Worm (Caenorhabditis elegans) whole organism, young adult: ENCODE data around the gene cyp-25A2.

Source experiments
- B0261.1 ChIP-seq: sonication (generic microtip); optimal IDR thresholded peaks from 2 replicates; lab custom pipeline; 2016; ENCODE audit warnings: mild to moderate bottlenecking, missing genetic modification characterization, moderate library complexity, missing compliant biosample characterization
- B0336.3 ChIP-seq: fragments of 200-800 bp; sonication (Bioruptor generic); IDR thresholded peaks from 2 replicates; pipeline ENCODE4 v1.3.6; 2022; ENCODE audit warnings: missing genetic modification characterization, missing compliant biosample characterization
- C17E4.6 ChIP-seq: fragments of 200-800 bp; sonication (Bioruptor generic); IDR thresholded peaks from 2 replicates; pipeline ENCODE4 v1.3.6; 2022; ENCODE audit warnings: missing genetic modification reagents, missing genetic modification characterization, missing compliant biosample characterization
- D2030.7 ChIP-seq: fragments of 200-800 bp; sonication (Bioruptor generic); IDR thresholded peaks from 2 replicates; pipeline ENCODE4 v1.3.6; 2022; ENCODE audit warnings: missing genetic modification reagents, missing genetic modification characterization, missing compliant biosample characterization
- F10E7.11 ChIP-seq: sonication (generic microtip); optimal IDR thresholded peaks from 2 replicates; lab custom pipeline; 2017; ENCODE audit warnings: mild to moderate bottlenecking, missing genetic modification characterization, moderate library complexity, missing compliant biosample characterization
- F23B12.7 ChIP-seq: sonication (generic microtip); optimal IDR thresholded peaks from 2 replicates; lab custom pipeline; 2017; ENCODE audit warnings: missing genetic modification characterization, mild to moderate bottlenecking, missing compliant biosample characterization, antibody characterized with exemption, moderate library complexity; ENCODE audit not compliant: insufficient read depth
- F49E8.2 ChIP-seq: sonication (generic microtip); optimal IDR thresholded peaks from 3 replicates; lab custom pipeline; 2017; ENCODE audit warnings: missing genetic modification characterization, mild to moderate bottlenecking, missing compliant biosample characterization, antibody characterized with exemption, moderate library complexity; ENCODE audit not compliant: insufficient read depth
- F57C9.4 ChIP-seq: sonication (generic microtip); optimal IDR thresholded peaks from 2 replicates; lab custom pipeline; 2017; ENCODE audit warnings: mild to moderate bottlenecking, missing genetic modification characterization, missing compliant biosample characterization
- K12H6.12 ChIP-seq: fragments of 200-800 bp; sonication (Bioruptor generic); optimal IDR thresholded peaks from 2 replicates; lab custom pipeline; 2018; ENCODE audit warnings: mild to moderate bottlenecking, missing genetic modification characterization, missing compliant biosample characterization
- Y53F4B.3 ChIP-seq: fragments of 200-800 bp; sonication (Bioruptor generic); IDR thresholded peaks from 2 replicates; pipeline ENCODE4 v1.3.6; 2022; ENCODE audit warnings: missing genetic modification reagents, missing genetic modification characterization, missing compliant biosample characterization
- Y79H2A.3 ChIP-seq: fragments of 200-800 bp; sonication (Bioruptor generic); conservative IDR thresholded peaks from 2 replicates; pipeline ENCODE4 v1.3.6; 2022; ENCODE audit warnings: missing genetic modification reagents, missing genetic modification characterization, missing compliant biosample characterization
- ZK185.1 ChIP-seq: sonication (generic microtip); optimal IDR thresholded peaks from 2 replicates; lab custom pipeline; 2016; ENCODE audit warnings: mild to moderate bottlenecking, missing genetic modification characterization, missing compliant biosample characterization; ENCODE audit not compliant: poor library complexity, severe bottlenecking
- ama-1 ChIP-seq, 3 experiments: fragments of 150-350 bp in 1 of 3; sonication (generic microtip) in 2 of 3; optimal IDR thresholded peaks; 2 replicates each; lab custom pipeline; 2014 to 2018; ENCODE audit warnings: missing biosample characterization in 2 of 3, missing genetic modification characterization in 2 of 3, missing genetic modification reagents in 2 of 3
- attf-5 ChIP-seq: fragments of 200-800 bp; sonication (Bioruptor generic); optimal IDR thresholded peaks from 2 replicates; lab custom pipeline; 2018; ENCODE audit warnings: mild to moderate bottlenecking, missing genetic modification characterization, missing compliant biosample characterization
- cebp-1 ChIP-seq, 2 experiments: fragments of 200-800 bp in 1 of 2; sonication (Bioruptor generic) in 1 of 2; sonication (generic microtip) in 1 of 2; IDR thresholded peaks in 1 of 2; optimal IDR thresholded peaks in 1 of 2; 2 replicates each; pipeline versions ENCODE4 v1.3.6 to Lab custom; 2017 to 2022; ENCODE audit warnings: missing compliant biosample characterization in 2 of 2, missing genetic modification characterization in 2 of 2, mild to moderate bottlenecking in 1 of 2, missing genetic modification reagents in 1 of 2, moderate library complexity in 1 of 2
- ceh-100 ChIP-seq: fragments of 200-800 bp; sonication (Bioruptor generic); IDR thresholded peaks from 2 replicates; pipeline ENCODE4 v1.3.6; 2022; ENCODE audit warnings: missing genetic modification reagents, missing genetic modification characterization, missing compliant biosample characterization
- ceh-27 ChIP-seq: fragments of 200-800 bp; sonication (Bioruptor generic); optimal IDR thresholded peaks from 2 replicates; lab custom pipeline; 2018; ENCODE audit warnings: mild to moderate bottlenecking, missing genetic modification characterization, moderate library complexity, missing compliant biosample characterization
- ceh-40 ChIP-seq: fragments of 200-800 bp; sonication (Bioruptor generic); IDR thresholded peaks from 2 replicates; pipeline ENCODE4 v1.3.6; 2022; ENCODE audit warnings: missing genetic modification characterization, missing compliant biosample characterization
- dpl-1 ChIP-seq: fragments of 150-350 bp; optimal IDR thresholded peaks from 2 replicates; lab custom pipeline; 2014; ENCODE audit warnings: missing biosample characterization, missing genetic modification reagents, missing genetic modification characterization
- egl-44 ChIP-seq: fragments of 200-800 bp; sonication (Bioruptor generic); IDR thresholded peaks from 2 replicates; pipeline ENCODE4 v1.3.6; 2022; ENCODE audit warnings: missing genetic modification reagents, missing genetic modification characterization, missing compliant biosample characterization
- ekl-4 ChIP-seq: fragments of 200-800 bp; sonication (Bioruptor generic); IDR thresholded peaks from 2 replicates; pipeline ENCODE4 v1.3.6; 2022; ENCODE audit warnings: missing genetic modification reagents, missing genetic modification characterization, missing compliant biosample characterization
- ets-4 ChIP-seq: fragments of 200-800 bp; sonication (Bioruptor generic); optimal IDR thresholded peaks from 2 replicates; lab custom pipeline; 2018; ENCODE audit warnings: mild to moderate bottlenecking, missing genetic modification characterization, missing compliant biosample characterization
- hlh-12 ChIP-seq: sonication (generic microtip); optimal IDR thresholded peaks from 2 replicates; lab custom pipeline; 2016; ENCODE audit warnings: missing genetic modification characterization, missing compliant biosample characterization
- hlh-26 ChIP-seq: fragments of 200-800 bp; sonication (Bioruptor generic); conservative IDR thresholded peaks from 2 replicates; pipeline ENCODE4 v1.3.6; 2022; ENCODE audit warnings: missing genetic modification reagents, missing genetic modification characterization, missing compliant biosample characterization
- hmg-1.2 ChIP-seq: fragments of 200-800 bp; sonication (Bioruptor generic); IDR thresholded peaks from 2 replicates; pipeline ENCODE4 v1.3.6; 2022; ENCODE audit warnings: missing genetic modification reagents, missing genetic modification characterization, missing compliant biosample characterization
- lag-1 ChIP-seq: fragments of 200-800 bp; sonication (Bioruptor generic); IDR thresholded peaks from 2 replicates; pipeline ENCODE4 v1.3.6; 2022; ENCODE audit warnings: missing genetic modification reagents, missing genetic modification characterization, missing compliant biosample characterization
- let-526 ChIP-seq: fragments of 200-800 bp; sonication (Bioruptor generic); IDR thresholded peaks from 2 replicates; pipeline ENCODE4 v1.3.6; 2022; ENCODE audit warnings: missing genetic modification reagents, missing genetic modification characterization, missing compliant biosample characterization
- let-607 ChIP-seq, 2 experiments: fragments of 200-800 bp in 1 of 2; sonication (Bioruptor generic) in 1 of 2; sonication (generic microtip) in 1 of 2; optimal IDR thresholded peaks; 2 replicates each; lab custom pipeline; 2016 to 2018; ENCODE audit warnings: mild to moderate bottlenecking in 2 of 2, missing compliant biosample characterization in 2 of 2, missing genetic modification characterization in 2 of 2, moderate library complexity in 2 of 2, missing genotype in 1 of 2
- lin-26 ChIP-seq: fragments of 200-800 bp; sonication (Bioruptor generic); IDR thresholded peaks from 2 replicates; pipeline ENCODE4 v1.3.6; 2022; ENCODE audit warnings: missing genetic modification reagents, missing genetic modification characterization, missing compliant biosample characterization
- lir-1 ChIP-seq: fragments of 200-800 bp; sonication (Bioruptor generic); conservative IDR thresholded peaks from 2 replicates; pipeline ENCODE4 v1.3.6; 2022; ENCODE audit warnings: missing genetic modification reagents, missing genetic modification characterization, missing compliant biosample characterization
- lsl-1 ChIP-seq: fragments of 200-800 bp; sonication (Bioruptor generic); optimal IDR thresholded peaks from 2 replicates; lab custom pipeline; 2018; ENCODE audit warnings: mild to moderate bottlenecking, missing genetic modification characterization, moderate library complexity, missing compliant biosample characterization
- lsy-27 ChIP-seq: sonication (generic microtip); optimal IDR thresholded peaks from 2 replicates; lab custom pipeline; 2017; ENCODE audit warnings: missing genetic modification characterization, mild to moderate bottlenecking, missing compliant biosample characterization, antibody characterized with exemption, missing genotype, borderline replicate concordance; ENCODE audit not compliant: insufficient read depth
- madf-6 ChIP-seq: fragments of 200-800 bp; sonication (Bioruptor generic); IDR thresholded peaks from 2 replicates; pipeline ENCODE4 v1.3.6; 2022; ENCODE audit warnings: missing genetic modification reagents, missing genetic modification characterization, missing compliant biosample characterization
- madf-8 ChIP-seq: fragments of 200-800 bp; sonication (Bioruptor generic); conservative IDR thresholded peaks from 2 replicates; pipeline ENCODE4 v1.3.6; 2022; ENCODE audit warnings: missing genetic modification reagents, missing genetic modification characterization, missing compliant biosample characterization
- nhr-90 ChIP-seq: sonication (generic microtip); optimal IDR thresholded peaks from 2 replicates; lab custom pipeline; 2016; ENCODE audit warnings: missing genotype, mild to moderate bottlenecking, missing genetic modification characterization, missing compliant biosample characterization
- pha-4 ChIP-seq: fragments of 150-350 bp; sonication (generic microtip); optimal IDR thresholded peaks from 2 replicates; lab custom pipeline; 2014; ENCODE audit warnings: missing biosample characterization, missing genetic modification reagents, missing genetic modification characterization
- rcor-1 ChIP-seq: fragments of 200-800 bp; sonication (Bioruptor generic); IDR thresholded peaks from 2 replicates; pipeline ENCODE4 v1.3.6; 2022; ENCODE audit warnings: missing genetic modification reagents, missing genetic modification characterization, missing compliant biosample characterization
- rec-8 ChIP-seq, 2 experiments: sonication (generic microtip); optimal IDR thresholded peaks; 2 replicates each; lab custom pipeline; 2016; ENCODE audit warnings: mild to moderate bottlenecking in 2 of 2, missing genetic modification characterization in 2 of 2, missing genetic modification reagents in 2 of 2, missing genotype in 2 of 2, missing biosample characterization in 1 of 2, missing compliant biosample characterization in 1 of 2, moderate library complexity in 1 of 2
- sea-2 ChIP-seq: fragments of 200-800 bp; sonication (Bioruptor generic); IDR thresholded peaks from 2 replicates; pipeline ENCODE4 v1.3.6; 2022; ENCODE audit warnings: missing genetic modification characterization, missing compliant biosample characterization
- snpc-4 ChIP-seq, 5 experiments: fragments of 150-350 bp in 1 of 5; sonication (generic microtip) in 4 of 5; optimal IDR thresholded peaks; 2 replicates each; lab custom pipeline; 2014 to 2018; ENCODE audit warnings: missing genetic modification characterization in 5 of 5, missing biosample characterization in 3 of 5, antibody characterized with exemption in 2 of 5, mild to moderate bottlenecking in 2 of 5, missing compliant biosample characterization in 2 of 5, missing genotype in 2 of 5, moderate library complexity in 2 of 5, missing genetic modification reagents in 1 of 5
- tbx-9 ChIP-seq: sonication (generic microtip); optimal IDR thresholded peaks from 2 replicates; lab custom pipeline; 2016; ENCODE audit warnings: borderline replicate concordance, missing genetic modification characterization, inconsistent platforms, missing compliant biosample characterization
- tlf-1 ChIP-seq: fragments of 200-800 bp; sonication (Bioruptor generic); optimal IDR thresholded peaks from 2 replicates; lab custom pipeline; 2018; ENCODE audit warnings: mild to moderate bottlenecking, missing genetic modification characterization, missing compliant biosample characterization
- ztf-25 ChIP-seq: fragments of 200-800 bp; sonication (Bioruptor generic); IDR thresholded peaks from 2 replicates; pipeline ENCODE4 v1.3.6; 2022; ENCODE audit warnings: missing genetic modification reagents, missing genetic modification characterization, missing compliant biosample characterization
- ztf-6 ChIP-seq: fragments of 200-800 bp; sonication (Bioruptor generic); IDR thresholded peaks from 2 replicates; pipeline ENCODE4 v1.3.6; 2022; ENCODE audit warnings: missing genetic modification reagents, missing genetic modification characterization, missing compliant biosample characterization

cyp-25A2 gene

ce11 chrIII:3869292-3869781 is 34.3 kb downstream of the cyp-25A2 start (continued):
- TF ChIP-seq B0336.3 (GFP tag; lab: Robert Waterston, UW) (peak; percentile 94), dpl-1 (no peak), lag-1 (GFP tag; lab: Robert Waterston, UW) (no peak), tlf-1 (GFP tag; lab: Kevin White, UChicago) (peak; percentile 88), lir-1 (GFP tag; lab: Robert Waterston, UW) (0 out of 2 replicates have a peak, but pooled peaks have one; percentile 26), egl-44 (GFP tag; lab: Robert Waterston, UW) (peak; percentile 60; the same call in 1 of the 2 replicates), lin-26 (peak; percentile 79), rec-8 (tag; optimal IDR thresholded peaks at IDR 0.05; lab: Kevin White, UChicago) (peak in 1 of 2 experiments; percentile 21), C17E4.6 (peak; percentile 63; the same call in 1 of the 2 replicates), ets-4 (GFP tag; lab: Kevin White, UChicago) (peak; percentile 77), B0261.1 (tag; lab: Kevin White, UChicago) (peak; percentile 18), attf-5 (GFP tag; lab: Kevin White, UChicago) (peak; percentile 55), D2030.7 (peak; percentile 59; the same call in 1 of the 2 replicates), Y53F4B.3 (GFP tag; lab: Robert Waterston, UW) (no peak), madf-6 (GFP tag; lab: Robert Waterston, UW) (peak; percentile 81), let-607 (tag; optimal IDR thresholded peaks at IDR 0.05; lab: Kevin White, UChicago) (peak; percentile 15 to 44), F57C9.4 (peak; percentile 90), ZK185.1 (tag; lab: Kevin White, UChicago) (peak; percentile 51), snpc-4 (GFP tag; optimal IDR thresholded peaks at IDR 0.05; lab: Kevin White, UChicago) (peak; percentile 8), snpc-4 (tag; optimal IDR thresholded peaks at IDR 0.05; lab: Kevin White, UChicago) (peak in 3 of 4 experiments; percentile 33 to 63 (median 52)), hmg-1.2 (peak; percentile 45), lsl-1 (GFP tag; lab: Kevin White, UChicago) (peak; percentile 71), ztf-25 (GFP tag; lab: Robert Waterston, UW) (no peak), nhr-90 (peak; percentile 59), madf-8 (peak; percentile 21), hlh-12 (peak; percentile 35), Y79H2A.3 (GFP tag; lab: Robert Waterston, UW) (0 out of 2 replicates have a peak, but pooled peaks have one; percentile 22), ztf-6 (GFP tag; lab: Robert Waterston, UW) (no peak), tbx-9 (tag; lab: Kevin White, UChicago) (no peak), pha-4 (tag; lab: Kevin White, UChicago) (no peak), ceh-40 (peak; percentile 80; the same call in 1 of the 2 replicates), cebp-1 (GFP tag; IDR thresholded peaks at IDR 0.05; lab: Robert Waterston, UW) (no peak), cebp-1 (tag; optimal IDR thresholded peaks at IDR 0.05; lab: Kevin White, UChicago) (peak; percentile 87), K12H6.12 (no peak), sea-2 (GFP tag; lab: Robert Waterston, UW) (no peak), F10E7.11 (peak; percentile 86), F49E8.2 (tag; lab: Kevin White, UChicago) (peak; percentile 97), rcor-1 (GFP tag; lab: Robert Waterston, UW) (peak; percentile 76), ceh-27 (GFP tag; lab: Kevin White, UChicago) (peak; percentile 41), ceh-100 (GFP tag; lab: Robert Waterston, UW) (peak; percentile 71), F23B12.7 (tag; lab: Kevin White, UChicago) (peak; percentile 47), ekl-4 (peak; percentile 88), hlh-26 (GFP tag; lab: Robert Waterston, UW) (no peak), let-526 (GFP tag; lab: Robert Waterston, UW) (no peak), lsy-27 (no peak), ama-1 (optimal IDR thresholded peaks at IDR 0.05; lab: Kevin White, UChicago) (no peak), ama-1 (GFP tag; optimal IDR thresholded peaks at IDR 0.05; lab: Kevin White, UChicago) (peak in 1 of 2 experiments; percentile 96)
